Worm (Caenorhabditis elegans): ENCODE measurements around the gene mdt-27.
A peak's percentile ranks its signal among the peaks of the same experiment; 100 is the strongest.

Gene mdt-27

ce11 chrV:9247416-9247815 is 34.0 kb upstream of the mdt-27 start (continued):
- TF ChIP-seq zip-4 (GFP tag; optimal IDR thresholded peaks at IDR 0.05): no peak
- TF ChIP-seq ceh-82 (tag; optimal IDR thresholded peaks at IDR 0.05): peak in 1 of 3 experiments; percentile 44
- TF ChIP-seq efl-1 (optimal IDR thresholded peaks at IDR 0.05): peak; percentile 16 to 34
- TF ChIP-seq efl-1 (GFP tag; optimal IDR thresholded peaks at IDR 0.05 in 1 of 2): no peak
- peak; percentile 60 for TF ChIP-seq nhr-71 (tag; optimal IDR thresholded peaks at IDR 0.05)
- TF ChIP-seq unc-62 (GFP tag; optimal IDR thresholded peaks at IDR 0.05): no peak
- no peak for TF ChIP-seq mep-1 (tag; optimal IDR thresholded peaks at IDR 0.05)
- TF ChIP-seq lin-14 (GFP tag; optimal IDR thresholded peaks at IDR 0.05): peak; percentile 85
- TF ChIP-seq tlp-1 (tag; optimal IDR thresholded peaks at IDR 0.05): no peak
- TF ChIP-seq ztf-4 (tag; optimal IDR thresholded peaks at IDR 0.05): no peak
- no peak for TF ChIP-seq nhr-84 (tag; optimal IDR thresholded peaks at IDR 0.05)
- no peak for TF ChIP-seq lin-15B (tag; optimal IDR thresholded peaks at IDR 0.05)
- no peak for TF ChIP-seq nhr-76 (tag; optimal IDR thresholded peaks at IDR 0.05)
- no peak for TF ChIP-seq C34B4.2 (tag; optimal IDR thresholded peaks at IDR 0.05)
- no peak for TF ChIP-seq hlh-4 (tag; optimal IDR thresholded peaks at IDR 0.05)
- no peak for TF ChIP-seq snpc-4 (tag; optimal IDR thresholded peaks at IDR 0.05)
- TF ChIP-seq zag-1 (tag; optimal IDR thresholded peaks at IDR 0.05): no peak
- TF ChIP-seq blmp-1 (tag; optimal IDR thresholded peaks at IDR 0.05): no peak

ce11 chrV:9246260-9246659 is 32.8 kb upstream of the mdt-27 start, which contains the start of gene aat-2:
aat-2 (minus strand) TSS chrV:9246360.
- TF ChIP-seq ceh-63 (GFP tag; optimal IDR thresholded peaks at IDR 0.05) (no peak), tbx-2 (tag; optimal IDR thresholded peaks at IDR 0.05) (no peak), nhr-71 (tag; optimal IDR thresholded peaks at IDR 0.05) (no peak), grh-1 (GFP tag; IDR thresholded peaks at IDR 0.05) (no peak), dsc-1 (tag; optimal IDR thresholded peaks at IDR 0.05) (no peak), unc-130 (tag; optimal IDR thresholded peaks at IDR 0.05) (no peak), unc-98 (GFP tag; IDR thresholded peaks at IDR 0.05) (no peak), sup-37 (GFP tag; optimal IDR thresholded peaks at IDR 0.05) (no peak), efl-1 (optimal IDR thresholded peaks at IDR 0.05) (no peak), efl-1 (GFP tag; optimal IDR thresholded peaks at IDR 0.05 in 1 of 2) (no peak), lin-35 (GFP tag; optimal IDR thresholded peaks at IDR 0.05) (no peak), fkh-8 (tag; optimal IDR thresholded peaks at IDR 0.05) (no peak), lin-14 (GFP tag; optimal IDR thresholded peaks at IDR 0.05) (no peak), zag-1 (tag; optimal IDR thresholded peaks at IDR 0.05) (no peak), lin-39 (tag; optimal IDR thresholded peaks at IDR 0.05) (no peak), lin-13 (GFP tag; optimal IDR thresholded peaks at IDR 0.05) (no peak), tlp-1 (tag; optimal IDR thresholded peaks at IDR 0.05) (no peak)

ce11 chrV:9243171-9243996 is 29.9 kb upstream of the mdt-27 start, which contains the start of gene glo-4:
glo-4 (minus strand) TSS chrV:9243221.
- TF ChIP-seq rnt-1 (tag; optimal IDR thresholded peaks at IDR 0.05) (peak; percentile 78), ceh-8 (GFP tag; optimal IDR thresholded peaks at IDR 0.05) (peak; percentile 66), ama-1 (optimal IDR thresholded peaks at IDR 0.05) (peak; percentile 46), fos-1 (tag; optimal IDR thresholded peaks at IDR 0.05) (peak; percentile 58), C34B4.2 (tag; optimal IDR thresholded peaks at IDR 0.05) (no peak), ztf-4 (tag; optimal IDR thresholded peaks at IDR 0.05) (peak; percentile 57), ceh-90 (tag; optimal IDR thresholded peaks at IDR 0.05) (peak; percentile 4), pag-3 (tag; optimal IDR thresholded peaks at IDR 0.05; ENCODE audit: borderline replicate concordance, insufficient read depth) (peak; percentile 13), nhr-76 (tag; optimal IDR thresholded peaks at IDR 0.05) (no peak), skn-1 (tag; optimal IDR thresholded peaks at IDR 0.05) (peak; percentile 52), jun-1 (tag; optimal IDR thresholded peaks at IDR 0.05) (peak; percentile 9), zag-1 (tag; optimal IDR thresholded peaks at IDR 0.05) (peak; percentile 35), unc-30 (tag; optimal IDR thresholded peaks at IDR 0.05) (no peak), snpc-4 (tag; optimal IDR thresholded peaks at IDR 0.05) (peak; percentile 69), hlh-4 (tag; optimal IDR thresholded peaks at IDR 0.05) (no peak), lin-39 (tag; optimal IDR thresholded peaks at IDR 0.05) (peak; percentile 34), ztf-11 (tag; optimal IDR thresholded peaks at IDR 0.05) (peak in 1 of 2 experiments; percentile 38), nhr-11 (tag; optimal IDR thresholded peaks at IDR 0.05) (no peak), nhr-77 (tag; optimal IDR thresholded peaks at IDR 0.05) (peak; percentile 75), swsn-7 (tag; optimal IDR thresholded peaks at IDR 0.05) (peak; percentile 91), C16A3.4 (tag; optimal IDR thresholded peaks at IDR 0.05) (peak; percentile 67), unc-86 (tag; optimal IDR thresholded peaks at IDR 0.05) (peak; percentile 83), C04F5.9 (tag; optimal IDR thresholded peaks at IDR 0.05) (peak; percentile 26), egl-13 (tag; optimal IDR thresholded peaks at IDR 0.05) (peak; percentile 52), snu-23 (GFP tag; optimal IDR thresholded peaks at IDR 0.05) (peak; percentile 92), grh-1 (GFP tag; IDR thresholded peaks at IDR 0.05) (peak; percentile 57; the same call in 1 of the 2 replicates), xbp-1 (tag; optimal IDR thresholded peaks at IDR 0.05) (peak; percentile 81)
